Fruit fly (Drosophila melanogaster) whole organism, embryonic: Measurements from ENCODE around the gene PH4alphaSG2.

ENCODE experiments used
- CG16813 ChIP-seq: fragments of 200-800 bp; sonication (Bioruptor generic); IDR thresholded peaks from 3 replicates; pipeline ENCODE4 v1.3.6; 2022; ENCODE audit warnings: missing biosample characterization, missing genetic modification characterization; ENCODE audit not compliant: partially characterized antibody
- CG17912 ChIP-seq: fragments of 200-800 bp; sonication (Bioruptor generic); optimal IDR thresholded peaks from 2 replicates; lab custom pipeline; 2018; ENCODE audit warnings: missing biosample characterization, mild to moderate bottlenecking, missing genetic modification characterization
- CG18764 ChIP-seq: fragments of 200-800 bp; sonication (Bioruptor generic); optimal IDR thresholded peaks from 3 replicates; lab custom pipeline; 2016; ENCODE audit warnings: missing biosample characterization, missing genetic modification characterization
- CG30403 ChIP-seq: fragments of 200-800 bp; sonication (Bioruptor generic); optimal IDR thresholded peaks from 3 replicates; lab custom pipeline; 2016; ENCODE audit warnings: missing biosample characterization, missing genetic modification characterization
- CG6272 ChIP-seq: fragments of 200-800 bp; sonication (Bioruptor generic); IDR thresholded peaks from 2 replicates; pipeline ENCODE4 v1.3.6; 2022; ENCODE audit warnings: missing biosample characterization, missing genetic modification characterization
- Dll ChIP-seq: fragments of 200-800 bp; sonication (Bioruptor generic); IDR thresholded peaks from 4 replicates; pipeline ENCODE4 v1.3.6; 2022; ENCODE audit warnings: missing biosample characterization, missing genetic modification characterization; ENCODE audit not compliant: partially characterized antibody
- Fer3 ChIP-seq: fragments of 200-800 bp; sonication (Bioruptor generic); optimal IDR thresholded peaks from 2 replicates; lab custom pipeline; 2018; ENCODE audit warnings: missing biosample characterization, mild to moderate bottlenecking, missing genetic modification characterization, moderate library complexity
- Jarid2 ChIP-seq: fragments of 200-800 bp; sonication (Bioruptor generic); optimal IDR thresholded peaks from 3 replicates; lab custom pipeline; 2017; ENCODE audit warnings: mild to moderate bottlenecking, missing biosample characterization, missing genetic modification reagents, missing genetic modification characterization
- disco-r ChIP-seq: fragments of 200-800 bp; sonication (Bioruptor generic); optimal IDR thresholded peaks from 2 replicates; lab custom pipeline; 2016; ENCODE audit warnings: missing biosample characterization, missing genetic modification characterization
- gro ChIP-seq: fragments of 200-800 bp; sonication (Bioruptor generic); optimal IDR thresholded peaks from 2 replicates; lab custom pipeline; 2016; ENCODE audit warnings: missing biosample characterization, missing genetic modification characterization
- inv ChIP-seq: fragments of 200-800 bp; sonication (Bioruptor generic); IDR thresholded peaks from 2 replicates; pipeline ENCODE4 v1.3.6; 2022; ENCODE audit warnings: missing biosample characterization, missing genetic modification characterization; ENCODE audit not compliant: partially characterized antibody
- pho ChIP-seq: fragments of 200-800 bp; sonication (Bioruptor generic); optimal IDR thresholded peaks from 2 replicates; lab custom pipeline; 2016; ENCODE audit warnings: missing biosample characterization, missing genetic modification characterization
- unc-4 ChIP-seq: fragments of 200-800 bp; sonication (Bioruptor generic); IDR thresholded peaks from 2 replicates; pipeline ENCODE4 v1.3.6; 2022; ENCODE audit warnings: missing biosample characterization, missing genetic modification characterization; ENCODE audit not compliant: partially characterized antibody

DNA sequence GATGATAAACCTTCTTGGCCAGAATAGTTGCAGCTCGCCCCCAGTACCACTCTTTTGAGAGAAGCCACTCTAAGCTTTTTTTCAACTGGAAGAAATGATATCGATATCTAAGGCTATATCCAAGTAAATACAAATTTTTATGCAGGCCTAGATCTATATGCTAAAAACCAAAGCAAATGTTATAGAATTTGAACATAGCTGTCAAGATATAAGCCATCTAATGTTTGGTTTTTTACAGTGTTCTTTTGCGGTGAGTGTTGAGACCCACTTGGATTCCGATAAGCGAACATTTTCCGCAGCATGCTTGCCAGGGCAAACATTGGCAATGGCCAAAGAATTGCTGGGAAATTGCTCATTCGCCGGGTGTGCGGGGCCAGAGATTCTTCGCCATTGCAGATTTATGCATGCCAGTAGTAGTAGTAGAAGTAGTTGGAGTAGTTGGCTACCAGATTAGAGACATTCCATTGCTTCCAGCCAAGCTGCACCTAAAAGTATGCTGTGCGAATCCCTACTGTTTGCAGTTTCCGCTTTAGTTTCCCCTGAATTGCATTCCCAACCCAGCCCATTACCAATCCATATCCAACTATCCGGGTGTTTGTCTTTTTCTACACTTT, 38.9 kb downstream of the PH4alphaSG2 start:
- TF ChIP-seq unc-4 (no peak), CG16813 (GFP tag; lab: Robert Waterston, UW) (no peak), pho (no peak), CG18764 (GFP tag; lab: Kevin White, UChicago) (no peak), disco-r (GFP tag; lab: Kevin White, UChicago) (no peak), inv (GFP tag; lab: Robert Waterston, UW) (no peak), Jarid2 (GFP tag; lab: Kevin White, UChicago) (no peak), Dll (GFP tag; lab: Robert Waterston, UW) (no peak), CG30403 (GFP tag; lab: Kevin White, UChicago) (no peak), Fer3 (tag; lab: Kevin White, UChicago) (no peak), CG6272 (GFP tag; lab: Robert Waterston, UW) (no peak), gro (GFP tag; lab: Kevin White, UChicago) (no peak), CG17912 (no peak)
